Worm (Caenorhabditis elegans): Measurements from ENCODE around the gene nhr-104.

DNA sequence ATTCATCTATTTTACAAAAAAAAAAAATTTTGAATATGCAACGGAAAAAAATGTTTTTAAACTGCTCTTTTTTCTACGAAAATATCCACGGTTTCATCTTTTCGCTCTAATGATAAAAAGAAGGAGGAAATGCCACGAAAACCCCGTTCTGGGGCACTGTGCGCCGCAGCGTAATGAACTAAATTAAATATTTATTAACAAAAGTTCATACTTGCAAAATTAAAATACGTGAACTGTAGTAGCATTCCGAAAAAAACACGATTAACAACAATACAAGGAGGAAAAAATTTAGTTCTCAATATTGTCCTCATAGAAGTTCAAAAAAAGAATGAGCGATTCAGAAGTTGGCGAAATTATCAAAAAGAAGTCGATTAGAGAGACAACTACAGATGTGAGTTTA lies 953 bp upstream of the nhr-104 start, which contains the start of gene R11E3.1:
- no peak for TF ChIP-seq flt-1 (GFP tag; IDR thresholded peaks at IDR 0.05)
- TF ChIP-seq ceh-36 (tag; optimal IDR thresholded peaks at IDR 0.05) = no peak
- no peak for TF ChIP-seq ama-1 (optimal IDR thresholded peaks at IDR 0.05)
- TF ChIP-seq F13C5.2 (tag; optimal IDR thresholded peaks at IDR 0.05) = no peak
- no peak for TF ChIP-seq tra-4 (tag; optimal IDR thresholded peaks at IDR 0.05)
- no peak for TF ChIP-seq ceh-13 (GFP tag; optimal IDR thresholded peaks at IDR 0.05)
- no peak for TF ChIP-seq tbx-11 (GFP tag; IDR thresholded peaks at IDR 0.05)
- no peak for TF ChIP-seq aly-1 (tag; optimal IDR thresholded peaks at IDR 0.05)
- TF ChIP-seq hnd-1 (tag; optimal IDR thresholded peaks at IDR 0.05) = no peak
- no peak for TF ChIP-seq hmg-4 (GFP tag; optimal IDR thresholded peaks at IDR 0.05)
- no peak for TF ChIP-seq hmbx-1 (tag; optimal IDR thresholded peaks at IDR 0.05)
- TF ChIP-seq ets-7 (tag; optimal IDR thresholded peaks at IDR 0.05) = no peak
- no peak for TF ChIP-seq B0310.2 (tag; optimal IDR thresholded peaks at IDR 0.05)
- no peak for TF ChIP-seq tbx-37 (GFP tag; conservative IDR thresholded peaks at IDR 0.05)
